Worm (Caenorhabditis elegans) whole organism, L4/young adult: ENCODE data around the gene T26A5.8.

Source experiments
- W03F9.2 ChIP-seq: fragments of 150-350 bp; optimal IDR thresholded peaks from 2 replicates; lab custom pipeline; 2014; ENCODE audit warnings: missing biosample characterization, missing genetic modification characterization
- dao-5 ChIP-seq: sonication (generic microtip); optimal IDR thresholded peaks from 2 replicates; lab custom pipeline; 2016; ENCODE audit warnings: missing genotype, missing genetic modification characterization, moderate library complexity, missing compliant biosample characterization
- him-1 ChIP-seq: sonication (generic microtip); optimal IDR thresholded peaks from 2 replicates; lab custom pipeline; 2016; ENCODE audit warnings: missing genotype, missing genetic modification reagents, missing genetic modification characterization, missing compliant biosample characterization

The T26A5.8 gene

ce11 chrIII:6419409-6419944, 43.2 kb downstream of the T26A5.8 start, which contains the start of gene atgl-1:
TSS of gene atgl-1 (minus strand) at chrIII:6419459.
- TF ChIP-seq dao-5 (tag; lab: Kevin White, UChicago) (no peak), him-1 (tag; lab: Kevin White, UChicago) (no peak), W03F9.2 (tag; lab: Kevin White, UChicago) (no peak)

ce11 chrIII:6418254-6418653, 44.4 kb downstream of the T26A5.8 start:
- TF ChIP-seq dao-5 (tag; lab: Kevin White, UChicago): no peak
- no peak for TF ChIP-seq W03F9.2 (tag; lab: Kevin White, UChicago)
- no peak for TF ChIP-seq him-1 (tag; lab: Kevin White, UChicago)

- no peak for TF ChIP-seq W03F9.2 (tag; lab: Kevin White, UChicago)
- TF ChIP-seq him-1 (tag; lab: Kevin White, UChicago): no peak
- TF ChIP-seq dao-5 (tag; lab: Kevin White, UChicago): no peak
These were observed 47.2 kb downstream of the T26A5.8 start, which contains the start of gene nas-4 for ce11 chrIII:6415306-6415973. TSS of gene nas-4 (minus strand) at chrIII:6415656.
